Fruit fly (Drosophila melanogaster): ENCODE measurements around the gene MED30.

MED30 gene

DNA sequence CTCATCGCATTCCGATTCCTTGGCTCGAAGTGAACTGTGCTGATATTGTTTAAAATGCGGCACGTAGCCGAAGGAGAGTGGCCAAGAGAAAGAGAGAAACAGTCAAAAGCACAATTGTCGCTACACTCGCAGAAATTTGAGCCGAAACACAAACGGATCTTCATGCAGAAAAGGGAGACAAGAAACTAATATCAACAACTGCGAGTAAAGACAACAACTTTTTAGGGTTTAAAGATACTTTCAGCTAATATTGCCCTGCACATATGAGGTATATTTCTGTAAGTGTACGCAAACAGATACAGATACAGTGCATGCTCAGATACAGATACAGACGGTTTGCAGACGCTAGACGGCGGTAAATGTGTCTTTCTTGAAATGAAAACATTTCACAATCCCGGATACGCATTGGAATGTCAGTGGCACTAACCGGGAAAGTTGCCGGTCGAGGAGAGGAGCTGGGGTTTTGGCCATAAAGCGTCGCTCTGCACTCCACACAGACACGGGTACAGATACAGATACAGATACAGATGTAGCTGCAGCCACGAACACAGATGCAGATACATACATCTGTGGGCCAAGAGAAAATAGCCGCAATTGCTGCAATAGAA is 9.7 kb downstream of the MED30 start (continued):
- TF ChIP-seq CG11247 (GFP tag; IDR thresholded peaks at IDR 0.05) (peak; percentile 82), Usf (GFP tag; optimal IDR thresholded peaks at IDR 0.05) (peak; percentile 32), D19A (tag; optimal IDR thresholded peaks at IDR 0.05) (peak; percentile 79), Myb (GFP tag; optimal IDR thresholded peaks at IDR 0.05) (peak; percentile 61), Tbp (GFP tag; optimal IDR thresholded peaks at IDR 0.05) (no peak), CG6175 (GFP tag; IDR thresholded peaks at IDR 0.05) (no peak; the same call in 2 of the 3 replicates), CG31224 (GFP tag; IDR thresholded peaks at IDR 0.05) (peak; percentile 60), CG3281 (GFP tag; optimal IDR thresholded peaks at IDR 0.05) (peak; percentile 68), peb (GFP tag; IDR thresholded peaks at IDR 0.05) (peak; percentile 81), pnt (GFP tag; optimal IDR thresholded peaks at IDR 0.05) (peak; percentile 87), CG10959 (GFP tag; IDR thresholded peaks at IDR 0.05) (peak; percentile 70), h (optimal IDR thresholded peaks at IDR 0.05) (no peak), Mes4 (GFP tag; optimal IDR thresholded peaks at IDR 0.05) (peak; percentile 72), GATAe (GFP tag; conservative IDR thresholded peaks at IDR 0.05) (no peak), CG12391 (tag; optimal IDR thresholded peaks at IDR 0.05) (peak; percentile 87), Lim3 (GFP tag; IDR thresholded peaks at IDR 0.05) (peak; percentile 63; the same call in 1 of the 2 replicates), Mad (GFP tag; optimal IDR thresholded peaks at IDR 0.05) (peak; percentile 86), CG10654 (GFP tag; optimal IDR thresholded peaks at IDR 0.05) (peak; percentile 83), NFAT (GFP tag; IDR thresholded peaks at IDR 0.05) (no peak; the same call in 1 of the 2 replicates), CG18011 (GFP tag; optimal IDR thresholded peaks at IDR 0.05) (peak; percentile 57), trem (tag; optimal IDR thresholded peaks at IDR 0.05) (peak; percentile 72), sima (GFP tag; optimal IDR thresholded peaks at IDR 0.05) (peak; percentile 72), CG11695 (GFP tag; IDR thresholded peaks at IDR 0.05) (peak; percentile 78), ham (GFP tag; IDR thresholded peaks at IDR 0.05) (no peak), zfh2 (GFP tag; optimal IDR thresholded peaks at IDR 0.05) (peak; percentile 73), CG6854 (GFP tag; optimal IDR thresholded peaks at IDR 0.05) (peak; percentile 56), insv (GFP tag; optimal IDR thresholded peaks at IDR 0.05) (no peak), pros (GFP tag; optimal IDR thresholded peaks at IDR 0.05) (no peak), CG6254 (GFP tag; optimal IDR thresholded peaks at IDR 0.05) (peak; percentile 85), CG9817 (tag; optimal IDR thresholded peaks at IDR 0.05) (peak; percentile 64), MBD-R2 (GFP tag; IDR thresholded peaks at IDR 0.05) (peak; percentile 65; the same call in 1 of the 2 replicates), Abd-B (GFP tag; optimal IDR thresholded peaks at IDR 0.05) (peak; percentile 79), salm (tag; optimal IDR thresholded peaks at IDR 0.05) (peak; percentile 80), CG10431 (GFP tag; optimal IDR thresholded peaks at IDR 0.05) (peak; percentile 62), eve (GFP tag; optimal IDR thresholded peaks at IDR 0.05) (no peak), CG34224 (GFP tag; IDR thresholded peaks at IDR 0.05; ENCODE audit: partially characterized antibody) (no peak), CG14667 (GFP tag; IDR thresholded peaks at IDR 0.05) (peak; percentile 81), Dip3 (GFP tag; optimal IDR thresholded peaks at IDR 0.05) (peak; percentile 76), br (optimal IDR thresholded peaks at IDR 0.05) (no peak), slp2 (GFP tag; optimal IDR thresholded peaks at IDR 0.05) (peak; percentile 88), CG7963 (GFP tag; IDR thresholded peaks at IDR 0.05; ENCODE audit: partially characterized antibody) (no peak), slbo (GFP tag; IDR thresholded peaks at IDR 0.05) (peak; percentile 83), CG6689 (GFP tag; IDR thresholded peaks at IDR 0.05) (peak; percentile 90), CG8924 (tag; optimal IDR thresholded peaks at IDR 0.05) (peak; percentile 83), gfzf (GFP tag; optimal IDR thresholded peaks at IDR 0.05) (peak; percentile 3), Optix (GFP tag; IDR thresholded peaks at IDR 0.05) (peak; percentile 90), CG9797 (GFP tag; optimal IDR thresholded peaks at IDR 0.05) (no peak), grn (GFP tag; optimal IDR thresholded peaks at IDR 0.05) (peak; percentile 53), CG8388 (GFP tag; optimal IDR thresholded peaks at IDR 0.05) (peak; percentile 85), CG11696 (GFP tag; IDR thresholded peaks at IDR 0.05) (peak; percentile 71), CG34422 (GFP tag; IDR thresholded peaks at IDR 0.05) (peak; percentile 92), odd (GFP tag; optimal IDR thresholded peaks at IDR 0.05) (peak; percentile 75)

All from whole organism, embryonic.